Worm (Caenorhabditis elegans) whole organism, L3 larva: ENCODE data around the gene H10E21.4.

ENCODE experiments used
- daf-12 ChIP-seq: fragments of 150-350 bp; optimal IDR thresholded peaks from 2 replicates; lab custom pipeline; 2014; ENCODE audit warnings: missing biosample characterization, missing genetic modification reagents, missing genetic modification characterization
- egl-5 ChIP-seq: fragments of 150-350 bp; optimal IDR thresholded peaks from 2 replicates; lab custom pipeline; 2017; ENCODE audit warnings: missing biosample characterization, missing genetic modification reagents, missing genetic modification characterization, inconsistent platforms
- elt-2 ChIP-seq: sonication (generic microtip); optimal IDR thresholded peaks from 2 replicates; lab custom pipeline; 2016; ENCODE audit warnings: missing genetic modification reagents, mild to moderate bottlenecking, missing genetic modification characterization, missing compliant biosample characterization
- hmg-11 ChIP-seq: sonication (generic microtip); optimal IDR thresholded peaks from 2 replicates; lab custom pipeline; 2016; ENCODE audit warnings: missing genetic modification characterization, missing compliant biosample characterization
- lsy-12 ChIP-seq: sonication (generic microtip); optimal IDR thresholded peaks from 2 replicates; lab custom pipeline; 2016; ENCODE audit warnings: mild to moderate bottlenecking, missing genetic modification characterization, missing compliant biosample characterization
- nhr-76 ChIP-seq: fragments of 150-350 bp; sonication (generic microtip); optimal IDR thresholded peaks from 5 replicates; lab custom pipeline; 2014; ENCODE audit warnings: missing biosample characterization, missing genetic modification characterization
- pha-4 ChIP-seq: fragments of 150-350 bp; optimal IDR thresholded peaks from 2 replicates; lab custom pipeline; 2014; ENCODE audit warnings: missing biosample characterization, missing genetic modification reagents, missing genetic modification characterization
- pqm-1 ChIP-seq: fragments of 150-350 bp; optimal IDR thresholded peaks from 2 replicates; lab custom pipeline; 2017; ENCODE audit warnings: missing biosample characterization, missing genetic modification characterization, inconsistent platforms
- tbx-2 ChIP-seq: sonication (generic microtip); optimal IDR thresholded peaks from 2 replicates; lab custom pipeline; 2016; ENCODE audit warnings: mild to moderate bottlenecking, missing genetic modification characterization, missing compliant biosample characterization

H10E21.4 gene

DNA sequence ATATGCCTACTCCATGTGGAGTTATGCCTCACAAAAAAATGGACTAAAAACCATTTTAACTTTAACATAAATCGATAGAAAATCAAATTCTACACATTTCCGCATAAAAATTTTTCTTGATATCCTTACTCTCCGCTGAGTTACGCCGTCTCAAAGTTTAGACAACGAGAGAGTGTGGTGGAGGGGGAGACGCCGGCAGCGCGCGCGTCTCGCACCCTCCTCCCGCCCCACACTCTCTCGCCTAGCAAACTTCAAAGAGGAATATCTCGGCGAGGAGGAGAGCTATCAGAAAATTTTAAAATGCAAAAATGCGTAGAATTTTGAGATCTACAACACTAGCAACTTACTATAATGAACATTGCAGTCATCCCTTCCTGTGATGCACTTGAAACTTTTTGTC lies 5.3 kb downstream of the H10E21.4 start:
- TF ChIP-seq egl-5 (tag; lab: Kevin White, UChicago), result no peak
- TF ChIP-seq tbx-2 (tag; lab: Kevin White, UChicago), result no peak
- TF ChIP-seq nhr-76 (tag; lab: Kevin White, UChicago), result no peak
- TF ChIP-seq hmg-11 (tag; lab: Kevin White, UChicago), result no peak
- no peak for TF ChIP-seq lsy-12 (tag; lab: Kevin White, UChicago)
- no peak for TF ChIP-seq daf-12

- TF ChIP-seq pqm-1 (peak; percentile 7), lsy-12 (tag; lab: Kevin White, UChicago) (no peak), pha-4 (tag; lab: Kevin White, UChicago) (peak; percentile 50), elt-2 (peak; percentile 64)
Observed at ce11 chrIII:2919-3371, 16.5 kb downstream of the H10E21.4 start, which contains the start of the genes fbxa-6, cTel54X.2 and npr-30. Gene fbxa-6 (minus strand): TSS chrIII:3097. Gene cTel54X.2 (plus strand): TSS chrIII:3278. Gene npr-30 (plus strand): TSS chrIII:3321.
